Fruit fly (Drosophila melanogaster) whole organism, embryonic: Measurements from ENCODE around the gene Cdc16.

Experiments used
- B-H1 ChIP-seq: fragments of 200-800 bp; sonication (Bioruptor generic); IDR thresholded peaks from 3 replicates; pipeline ENCODE4 v1.3.6; 2022; ENCODE audit warnings: missing biosample characterization, missing genetic modification characterization
- Blimp-1 ChIP-seq: fragments of 200-800 bp; sonication (Bioruptor generic); optimal IDR thresholded peaks from 3 replicates; lab custom pipeline; 2018; ENCODE audit warnings: missing biosample characterization, missing genetic modification characterization, mild to moderate bottlenecking, moderate library complexity, missing genetic modification reagents
- CG10979 ChIP-seq: fragments of 200-800 bp; sonication (Bioruptor generic); optimal IDR thresholded peaks from 2 replicates; lab custom pipeline; 2018; ENCODE audit warnings: missing biosample characterization, mild to moderate bottlenecking, missing genetic modification characterization, moderate library complexity
- CG12391 ChIP-seq: fragments of 200-800 bp; sonication (Bioruptor generic); optimal IDR thresholded peaks from 3 replicates; lab custom pipeline; 2018; ENCODE audit warnings: missing biosample characterization, mild to moderate bottlenecking, missing genetic modification characterization, moderate library complexity
- CG13287 ChIP-seq: fragments of 200-800 bp; sonication (Bioruptor generic); IDR thresholded peaks from 2 replicates; pipeline ENCODE4 v1.3.6; 2022; ENCODE audit warnings: missing biosample characterization, missing genetic modification characterization; ENCODE audit not compliant: partially characterized antibody
- CG1603 ChIP-seq: fragments of 200-800 bp; sonication (Bioruptor generic); optimal IDR thresholded peaks from 2 replicates; lab custom pipeline; 2019; ENCODE audit warnings: missing biosample characterization, mild to moderate bottlenecking, missing genetic modification characterization, moderate library complexity
- CG16815 ChIP-seq: fragments of 200-800 bp; sonication (Bioruptor generic); optimal IDR thresholded peaks from 3 replicates; lab custom pipeline; 2017; ENCODE audit warnings: missing biosample characterization, mild to moderate bottlenecking, missing genetic modification characterization
- CG16863 ChIP-seq: fragments of 200-800 bp; sonication (Bioruptor generic); optimal IDR thresholded peaks from 3 replicates; lab custom pipeline; 2016; ENCODE audit warnings: missing biosample characterization, missing genetic modification characterization
- CG2889 ChIP-seq: fragments of 200-800 bp; sonication (Bioruptor generic); IDR thresholded peaks from 3 replicates; pipeline ENCODE4 v1.3.6; 2022; ENCODE audit warnings: missing biosample characterization, missing genetic modification characterization
- CG4854 ChIP-seq: fragments of 200-800 bp; sonication (Bioruptor generic); optimal IDR thresholded peaks from 2 replicates; lab custom pipeline; 2016; ENCODE audit warnings: missing biosample characterization, missing genetic modification characterization, inconsistent platforms
- CG5180 ChIP-seq: fragments of 200-800 bp; sonication (Bioruptor generic); optimal IDR thresholded peaks from 3 replicates; lab custom pipeline; 2017; ENCODE audit warnings: missing biosample characterization, missing genetic modification characterization, mild to moderate bottlenecking, moderate library complexity, missing genetic modification reagents
- CG6765 ChIP-seq: fragments of 200-800 bp; sonication (Bioruptor generic); optimal IDR thresholded peaks from 3 replicates; lab custom pipeline; 2017; ENCODE audit warnings: missing biosample characterization, mild to moderate bottlenecking, missing genetic modification characterization
- CG6813 ChIP-seq: fragments of 200-800 bp; sonication (Bioruptor generic); optimal IDR thresholded peaks from 2 replicates; lab custom pipeline; 2017; ENCODE audit warnings: missing biosample characterization, missing genetic modification characterization, mild to moderate bottlenecking, moderate library complexity, missing genetic modification reagents
- CG7786 ChIP-seq: fragments of 200-800 bp; sonication (Bioruptor generic); optimal IDR thresholded peaks from 2 replicates; lab custom pipeline; 2016; ENCODE audit warnings: missing biosample characterization, missing genetic modification characterization
- CG7987 ChIP-seq: fragments of 200-800 bp; sonication (Bioruptor generic); optimal IDR thresholded peaks from 2 replicates; lab custom pipeline; 2018; ENCODE audit warnings: missing biosample characterization, mild to moderate bottlenecking, missing genetic modification characterization, moderate library complexity
- CG8359 ChIP-seq: fragments of 200-800 bp; sonication (Bioruptor generic); optimal IDR thresholded peaks from 2 replicates; lab custom pipeline; 2017; ENCODE audit warnings: missing biosample characterization, mild to moderate bottlenecking, missing genetic modification characterization, borderline replicate concordance
- Deaf1 ChIP-seq: fragments of 200-800 bp; optimal IDR thresholded peaks from 3 replicates; lab custom pipeline; 2019; ENCODE audit warnings: missing biosample characterization, mild to moderate bottlenecking, missing genetic modification characterization, moderate library complexity
- Eip74EF ChIP-seq, 2 experiments: fragments of 200-800 bp in 1 of 2; fragments of >200 bp in 1 of 2; sonication (Bioruptor generic) in 1 of 2; optimal IDR thresholded peaks; 2 replicates each; lab custom pipeline; 2017 to 2019; ENCODE audit warnings: missing biosample characterization in 2 of 2, missing genetic modification characterization in 2 of 2, mild to moderate bottlenecking in 1 of 2, moderate library complexity in 1 of 2
- Ets97D ChIP-seq: fragments of 200-800 bp; sonication (Bioruptor generic); optimal IDR thresholded peaks from 3 replicates; lab custom pipeline; 2016; ENCODE audit warnings: missing biosample characterization, missing genetic modification characterization
- Gsc ChIP-seq: fragments of 200-800 bp; sonication (Bioruptor generic); IDR thresholded peaks from 2 replicates; pipeline ENCODE4 v1.3.6; 2022; ENCODE audit warnings: missing biosample characterization, missing genetic modification characterization
- Hmx ChIP-seq: fragments of 200-800 bp; sonication (Bioruptor generic); optimal IDR thresholded peaks from 2 replicates; lab custom pipeline; 2016; ENCODE audit warnings: missing biosample characterization, missing genetic modification characterization
- Meics ChIP-seq: fragments of 200-800 bp; sonication (Bioruptor generic); optimal IDR thresholded peaks from 2 replicates; lab custom pipeline; 2017; ENCODE audit warnings: missing biosample characterization, mild to moderate bottlenecking, missing genetic modification characterization
- NC2α ChIP-seq: fragments of 200-800 bp; sonication (Bioruptor generic); optimal IDR thresholded peaks from 2 replicates; lab custom pipeline; 2016; ENCODE audit warnings: missing biosample characterization, missing genetic modification characterization
- NC2β ChIP-seq: fragments of 200-800 bp; sonication (Bioruptor generic); optimal IDR thresholded peaks from 2 replicates; lab custom pipeline; 2016; ENCODE audit warnings: missing biosample characterization, missing genetic modification characterization
- Taf1 ChIP-seq: fragments of 200-800 bp; sonication (Bioruptor generic); IDR thresholded peaks from 2 replicates; pipeline ENCODE4 v1.3.6; 2022; ENCODE audit warnings: missing biosample characterization, missing genetic modification characterization
- Xbp1 ChIP-seq: fragments of 200-800 bp; sonication (Bioruptor generic); optimal IDR thresholded peaks from 3 replicates; lab custom pipeline; 2016; ENCODE audit warnings: missing biosample characterization, mild to moderate bottlenecking, missing genetic modification characterization
- ab ChIP-seq: fragments of 200-800 bp; sonication (Bioruptor generic); optimal IDR thresholded peaks from 2 replicates; lab custom pipeline; 2016; ENCODE audit warnings: missing biosample characterization, missing genetic modification characterization
- aop ChIP-seq: fragments of 200-800 bp; sonication (Bioruptor generic); IDR thresholded peaks from 2 replicates; pipeline ENCODE4 v1.3.6; 2022; ENCODE audit warnings: missing biosample characterization, missing genetic modification characterization
- bab2 ChIP-seq: fragments of 200-800 bp; sonication (Bioruptor generic); optimal IDR thresholded peaks from 2 replicates; lab custom pipeline; 2016; ENCODE audit warnings: missing biosample characterization, missing genetic modification characterization
- bbx ChIP-seq: fragments of 200-800 bp; sonication (Bioruptor generic); IDR thresholded peaks from 2 replicates; pipeline ENCODE4 v1.3.6; 2022; ENCODE audit warnings: missing biosample characterization, missing genetic modification characterization; ENCODE audit not compliant: partially characterized antibody
- bowl ChIP-seq: fragments of 200-800 bp; sonication (Bioruptor generic); IDR thresholded peaks from 2 replicates; pipeline ENCODE4 v1.3.6; 2022; ENCODE audit warnings: missing biosample characterization, missing genetic modification characterization
- gce ChIP-seq: fragments of 200-800 bp; sonication (Bioruptor generic); IDR thresholded peaks from 3 replicates; pipeline ENCODE4 v1.3.6; 2022; ENCODE audit warnings: missing biosample characterization, missing genetic modification characterization
- hkb ChIP-seq, 2 experiments: fragments of 200-800 bp in 1 of 2; fragments of >200 bp in 1 of 2; sonication (Bioruptor generic) in 1 of 2; IDR thresholded peaks in 1 of 2; optimal IDR thresholded peaks in 1 of 2; 2 replicates each; pipeline versions ENCODE4 v1.3.6 to Lab custom; 2017 to 2022; ENCODE audit warnings: missing biosample characterization in 1 of 2, missing genetic modification characterization in 1 of 2
- klu ChIP-seq: fragments of 200-800 bp; sonication (Bioruptor generic); IDR thresholded peaks from 2 replicates; pipeline ENCODE4 v1.3.6; 2022; ENCODE audit warnings: missing biosample characterization, missing genetic modification characterization
- lola ChIP-seq, 3 experiments: fragments of >200 bp in 2 of 3; fragments of 200-800 bp in 1 of 3; sonication (Bioruptor generic) in 1 of 3; optimal IDR thresholded peaks; 2 replicates each; lab custom pipeline; 2017 to 2019; ENCODE audit warnings: missing biosample characterization in 3 of 3, missing genetic modification characterization in 3 of 3, mild to moderate bottlenecking in 1 of 3, moderate library complexity in 1 of 3
- luna ChIP-seq: fragments of 200-800 bp; sonication (Bioruptor generic); optimal IDR thresholded peaks from 2 replicates; lab custom pipeline; 2016; ENCODE audit warnings: missing biosample characterization, missing genetic modification characterization
- mld ChIP-seq: fragments of 200-800 bp; sonication (Bioruptor generic); IDR thresholded peaks from 3 replicates; pipeline ENCODE4 v1.3.6; 2022; ENCODE audit warnings: missing biosample characterization, missing genetic modification characterization; ENCODE audit not compliant: partially characterized antibody
- oc ChIP-seq: fragments of 200-800 bp; sonication (Bioruptor generic); optimal IDR thresholded peaks from 2 replicates; lab custom pipeline; 2018; ENCODE audit warnings: missing biosample characterization, mild to moderate bottlenecking, missing genetic modification characterization, moderate library complexity
- odd ChIP-seq: fragments of 200-800 bp; sonication (Bioruptor generic); optimal IDR thresholded peaks from 2 replicates; lab custom pipeline; 2017; ENCODE audit warnings: missing biosample characterization, mild to moderate bottlenecking, missing genetic modification characterization
- otp ChIP-seq: fragments of 200-800 bp; sonication (Bioruptor generic); IDR thresholded peaks from 3 replicates; pipeline ENCODE4, ENCODE4 v1.3.6; 2022; ENCODE audit warnings: missing biosample characterization, missing genetic modification characterization
- prd ChIP-seq, 3 experiments: fragments of >200 bp in 2 of 3; fragments of 200-800 bp in 1 of 3; sonication (Bioruptor generic) in 1 of 3; optimal IDR thresholded peaks in 2 of 3; IDR thresholded peaks in 1 of 3; 2 replicates in 2 of 3; 3 replicates in 1 of 3; pipeline versions ENCODE4 v1.3.6 to Lab custom; 2017 to 2022; ENCODE audit warnings: missing biosample characterization in 1 of 3, missing genetic modification characterization in 1 of 3
- repo ChIP-seq: fragments of 200-800 bp; sonication (Bioruptor generic); optimal IDR thresholded peaks from 2 replicates; lab custom pipeline; 2016; ENCODE audit warnings: missing biosample characterization, missing genetic modification characterization
- sc ChIP-seq, 3 experiments: fragments of >200 bp in 2 of 3; fragments of 200-800 bp in 1 of 3; sonication (Bioruptor generic) in 1 of 3; optimal IDR thresholded peaks; 2 replicates in 2 of 3; 3 replicates in 1 of 3; lab custom pipeline; 2017; ENCODE audit warnings: mild to moderate bottlenecking in 1 of 3, missing biosample characterization in 1 of 3, missing genetic modification characterization in 1 of 3, missing genetic modification reagents in 1 of 3
- sens ChIP-seq: fragments of 200-800 bp; sonication (Bioruptor generic); peaks from one replicate; lab custom pipeline; 2016; ENCODE audit warnings: missing biosample characterization, missing genetic modification characterization
- shn ChIP-seq: fragments of 200-800 bp; sonication (Bioruptor generic); optimal IDR thresholded peaks from 3 replicates; lab custom pipeline; 2016; ENCODE audit warnings: missing biosample characterization, missing genetic modification characterization
- sob ChIP-seq: fragments of 200-800 bp; sonication (Bioruptor generic); IDR thresholded peaks from 2 replicates; pipeline ENCODE4 v1.3.6; 2022; ENCODE audit warnings: missing biosample characterization, missing genetic modification characterization
- trem ChIP-seq: fragments of 200-800 bp; optimal IDR thresholded peaks from 3 replicates; lab custom pipeline; 2019; ENCODE audit warnings: missing biosample characterization, mild to moderate bottlenecking, missing genetic modification characterization, moderate library complexity

Gene Cdc16

dm6 chr3R:23297132-23297862, 16.3 kb downstream of the Cdc16 start (continued):
- TF ChIP-seq Gsc (GFP tag; lab: Robert Waterston, UW), result no peak
- TF ChIP-seq CG16815, result peak; percentile 45
- TF ChIP-seq CG7987, result no peak
- TF ChIP-seq repo (GFP tag; lab: Kevin White, UChicago), result no peak
- no peak for TF ChIP-seq Taf1 (GFP tag; lab: Robert Waterston, UW)
- no peak for TF ChIP-seq otp (GFP tag; lab: Robert Waterston, UW)
- peak; percentile 54 for TF ChIP-seq sens (GFP tag; lab: Kevin White, UChicago)
- TF ChIP-seq bab2, result no peak
- no peak for TF ChIP-seq shn (GFP tag; lab: Kevin White, UChicago)
- TF ChIP-seq klu (GFP tag; lab: Robert Waterston, UW), result no peak
- TF ChIP-seq NC2α (GFP tag; lab: Kevin White, UChicago), result no peak
- TF ChIP-seq CG13287 (GFP tag; lab: Robert Waterston, UW), result no peak
- no peak; the same call in 1 of the 2 replicates for TF ChIP-seq sob (GFP tag; lab: Robert Waterston, UW)
- peak; percentile 27 for TF ChIP-seq CG6813 (GFP tag; lab: Kevin White, UChicago)
- TF ChIP-seq B-H1, result no peak
- TF ChIP-seq CG2889 (GFP tag; lab: Robert Waterston, UW), result no peak
- peak; percentile 56 for TF ChIP-seq CG6765 (GFP tag; lab: Kevin White, UChicago)
- TF ChIP-seq ab (GFP tag; lab: Kevin White, UChicago), result no peak
- TF ChIP-seq CG5180 (GFP tag; lab: Kevin White, UChicago), result no peak
- no peak for TF ChIP-seq mld
- TF ChIP-seq NC2β, result no peak
- TF ChIP-seq Ets97D (GFP tag; lab: Kevin White, UChicago), result peak; percentile 83
- no peak for TF ChIP-seq Hmx (GFP tag; lab: Kevin White, UChicago)
- TF ChIP-seq Eip74EF (GFP tag; optimal IDR thresholded peaks at IDR 0.05; lab: Kevin White, UChicago), result no peak
- TF ChIP-seq odd, result no peak
- TF ChIP-seq hkb (optimal IDR thresholded peaks at IDR 0.05; lab: Kevin White, UChicago), result no peak
- peak; percentile 20; the same call in 1 of the 2 replicates for TF ChIP-seq hkb (GFP tag; IDR thresholded peaks at IDR 0.05; lab: Robert Waterston, UW)
- peak; percentile 51 for TF ChIP-seq Blimp-1
- TF ChIP-seq prd (optimal IDR thresholded peaks at IDR 0.05; lab: Kevin White, UChicago), result no peak
- peak; percentile 51; the same call in 2 of the 3 replicates for TF ChIP-seq prd (GFP tag; IDR thresholded peaks at IDR 0.05; lab: Robert Waterston, UW)
- TF ChIP-seq Meics (GFP tag; lab: Kevin White, UChicago), result peak; percentile 24
- TF ChIP-seq CG8359 (GFP tag; lab: Kevin White, UChicago), result no peak
- TF ChIP-seq trem (tag; lab: Kevin White, UChicago), result peak; percentile 36
- no peak for TF ChIP-seq gce
- no peak for TF ChIP-seq CG16863 (GFP tag; lab: Kevin White, UChicago)
- TF ChIP-seq CG4854 (GFP tag; lab: Kevin White, UChicago), result no peak
- no peak for TF ChIP-seq bbx (GFP tag; lab: Robert Waterston, UW)
- no peak for TF ChIP-seq oc (tag; lab: Kevin White, UChicago)
- peak; percentile 51 for TF ChIP-seq CG12391 (tag; lab: Kevin White, UChicago)
- TF ChIP-seq luna (GFP tag; lab: Kevin White, UChicago), result no peak
- peak; percentile 69 for TF ChIP-seq CG10979 (tag; lab: Kevin White, UChicago)
- peak; percentile 65 for TF ChIP-seq Deaf1
- peak in 1 of 3 experiments; percentile 60 for TF ChIP-seq lola (GFP tag; optimal IDR thresholded peaks at IDR 0.05; lab: Kevin White, UChicago)
- TF ChIP-seq bowl (GFP tag; lab: Robert Waterston, UW), result no peak
- TF ChIP-seq CG1603 (tag; lab: Kevin White, UChicago), result no peak
- TF ChIP-seq aop (GFP tag; lab: Robert Waterston, UW), result peak; percentile 30; the same call in 1 of the 2 replicates
- TF ChIP-seq CG7786, result no peak
- no peak for TF ChIP-seq sc (optimal IDR thresholded peaks at IDR 0.05; lab: Kevin White, UChicago)
- TF ChIP-seq sc (GFP tag; optimal IDR thresholded peaks at IDR 0.05; lab: Kevin White, UChicago), result no peak
- peak; percentile 38 for TF ChIP-seq Xbp1 (GFP tag; lab: Kevin White, UChicago)
